Fruit fly (Drosophila melanogaster) whole organism, wandering third instar larva: ENCODE results near the gene VhaSFD.

Experiments
- Abd-B ChIP-seq: fragments of >200 bp; optimal IDR thresholded peaks from 2 replicates; lab custom pipeline; 2017; ENCODE audit warnings: missing biosample characterization, missing genetic modification characterization
- CG32264 ChIP-seq: fragments of 200-800 bp; sonication (Bioruptor generic); optimal IDR thresholded peaks from 2 replicates; lab custom pipeline; 2016; ENCODE audit warnings: missing biosample characterization, missing genetic modification characterization
- CG9705 ChIP-seq: fragments of 200-800 bp; sonication (Bioruptor generic); optimal IDR thresholded peaks from 2 replicates; lab custom pipeline; 2018; ENCODE audit warnings: missing biosample characterization, mild to moderate bottlenecking, missing genetic modification characterization
- CrebA ChIP-seq: fragments of 200-800 bp; sonication (Bioruptor generic); optimal IDR thresholded peaks from 2 replicates; lab custom pipeline; 2016; ENCODE audit warnings: missing biosample characterization, mild to moderate bottlenecking, missing genetic modification characterization, borderline replicate concordance
- Dfd ChIP-seq: fragments of >200 bp; optimal IDR thresholded peaks from 2 replicates; lab custom pipeline; 2017; ENCODE audit warnings: missing biosample characterization, missing genetic modification characterization
- Dif ChIP-seq: fragments of 200-275, 200-300 bp; sonication (Bioruptor generic); optimal IDR thresholded peaks from 2 replicates; lab custom pipeline; 2018; ENCODE audit warnings: missing biosample characterization, missing genetic modification characterization; ENCODE audit not compliant: partially characterized antibody
- GATAd ChIP-seq: sonication (Bioruptor generic); optimal IDR thresholded peaks from 2 replicates; lab custom pipeline; 2016; ENCODE audit warnings: missing biosample characterization, missing genetic modification characterization
- HLH106 ChIP-seq: fragments of 200-800 bp; optimal IDR thresholded peaks from 3 replicates; lab custom pipeline; 2019; ENCODE audit warnings: missing biosample characterization, mild to moderate bottlenecking, missing genetic modification characterization, moderate library complexity
- Hnf4 ChIP-seq: fragments of 200-800 bp; sonication (Bioruptor generic); optimal IDR thresholded peaks from 2 replicates; lab custom pipeline; 2016; ENCODE audit warnings: missing biosample characterization, mild to moderate bottlenecking, missing genetic modification characterization
- Hr78 ChIP-seq: fragments of >200 bp; optimal IDR thresholded peaks from 2 replicates; lab custom pipeline; 2017; ENCODE audit warnings: missing biosample characterization, missing genetic modification characterization
- Hr83 ChIP-seq: fragments of 200-300 bp; sonication (Bioruptor generic); optimal IDR thresholded peaks from 2 replicates; lab custom pipeline; 2016; ENCODE audit warnings: missing biosample characterization, mild to moderate bottlenecking, missing genetic modification characterization, moderate library complexity; ENCODE audit not compliant: poor library complexity, severe bottlenecking
- Jra ChIP-seq: sonication (Bioruptor generic); optimal IDR thresholded peaks from 2 replicates; lab custom pipeline; 2016; ENCODE audit warnings: missing biosample characterization, missing genetic modification characterization
- Mio ChIP-seq: sonication (Bioruptor generic); optimal IDR thresholded peaks from 2 replicates; lab custom pipeline; 2016; ENCODE audit warnings: missing biosample characterization, missing genetic modification characterization
- Myc ChIP-seq: fragments of >200 bp; optimal IDR thresholded peaks from 2 replicates; lab custom pipeline; 2017
- OdsH ChIP-seq: fragments of 200-800 bp; sonication (Bioruptor generic); optimal IDR thresholded peaks from 2 replicates; lab custom pipeline; 2016; ENCODE audit warnings: missing biosample characterization, mild to moderate bottlenecking, missing genetic modification characterization
- Rel ChIP-seq, 2 experiments: fragments of 200-800 bp; sonication (Bioruptor generic) in 1 of 2; optimal IDR thresholded peaks; 2 replicates in 1 of 2; 3 replicates in 1 of 2; lab custom pipeline; 2016 to 2019; ENCODE audit warnings: mild to moderate bottlenecking in 2 of 2, missing biosample characterization in 2 of 2, missing genetic modification characterization in 2 of 2, moderate library complexity in 1 of 2
- Vsx2 ChIP-seq: fragments of 200-300, 225-300 bp; sonication (Bioruptor generic); optimal IDR thresholded peaks from 2 replicates; lab custom pipeline; 2018; ENCODE audit warnings: missing biosample characterization, missing genetic modification characterization; ENCODE audit not compliant: partially characterized antibody
- brk ChIP-seq: fragments of 200-800 bp; sonication (Bioruptor generic); optimal IDR thresholded peaks from 2 replicates; lab custom pipeline; 2016; ENCODE audit warnings: missing biosample characterization, mild to moderate bottlenecking, missing genetic modification characterization
- dl ChIP-seq, 2 experiments: fragments of 175-275, 200-275 bp in 1 of 2; fragments of 200-275 bp in 1 of 2; sonication (Bioruptor generic); optimal IDR thresholded peaks; lab custom pipeline; 2018; ENCODE audit warnings: mild to moderate bottlenecking in 2 of 2, missing biosample characterization in 2 of 2, missing genetic modification characterization in 2 of 2, moderate library complexity in 2 of 2; ENCODE audit not compliant: partially characterized antibody in 2 of 2, insufficient read depth in 1 of 2
- dmrt93B ChIP-seq: fragments of 200-800 bp; sonication (Bioruptor generic); optimal IDR thresholded peaks from 2 replicates; lab custom pipeline; 2018; ENCODE audit warnings: missing biosample characterization, mild to moderate bottlenecking, missing genetic modification characterization
- ey ChIP-seq: fragments of 200-800 bp; sonication (Bioruptor generic); optimal IDR thresholded peaks from 2 replicates; lab custom pipeline; 2016; ENCODE audit warnings: missing biosample characterization, missing genetic modification characterization
- foxo ChIP-seq, 2 experiments: fragments of 200-800 bp; sonication (Bioruptor generic); optimal IDR thresholded peaks; 2 replicates in 1 of 2; 3 replicates in 1 of 2; lab custom pipeline; 2016 to 2017; ENCODE audit warnings: missing biosample characterization in 2 of 2, missing genetic modification characterization in 2 of 2
- fru ChIP-seq: fragments of 200-800 bp; sonication (Bioruptor generic); optimal IDR thresholded peaks from 3 replicates; lab custom pipeline; 2016; ENCODE audit warnings: missing biosample characterization, mild to moderate bottlenecking, missing genetic modification characterization
- h ChIP-seq: fragments of 200-800 bp; sonication (Bioruptor generic); optimal IDR thresholded peaks from 3 replicates; lab custom pipeline; 2016; ENCODE audit warnings: missing biosample characterization, mild to moderate bottlenecking, missing genetic modification characterization
- lola ChIP-seq: fragments of >200 bp; optimal IDR thresholded peaks from 2 replicates; lab custom pipeline; 2017; ENCODE audit warnings: missing biosample characterization, missing genetic modification characterization
- pan ChIP-seq: fragments of >200 bp; optimal IDR thresholded peaks from 2 replicates; lab custom pipeline; 2017
- psq ChIP-seq: fragments of 200-800 bp; sonication (Bioruptor generic); optimal IDR thresholded peaks from 3 replicates; lab custom pipeline; 2017; ENCODE audit warnings: missing biosample characterization, mild to moderate bottlenecking, missing genetic modification characterization, moderate library complexity
- rgr ChIP-seq: fragments of 200-800 bp; sonication (Bioruptor generic); optimal IDR thresholded peaks from 3 replicates; lab custom pipeline; 2016; ENCODE audit warnings: missing biosample characterization, mild to moderate bottlenecking, missing genetic modification characterization
- sage ChIP-seq: fragments of 200-800 bp; sonication (Bioruptor generic); optimal IDR thresholded peaks from 2 replicates; lab custom pipeline; 2016; ENCODE audit warnings: missing biosample characterization, mild to moderate bottlenecking, missing genetic modification characterization
- sv ChIP-seq: fragments of 200-800 bp; sonication (Bioruptor generic); optimal IDR thresholded peaks from 3 replicates; lab custom pipeline; 2016; ENCODE audit warnings: missing biosample characterization, missing genetic modification characterization
- tai ChIP-seq: sonication (Bioruptor generic); optimal IDR thresholded peaks from 2 replicates; lab custom pipeline; 2016; ENCODE audit warnings: missing biosample characterization, missing genetic modification characterization

The VhaSFD gene

dm6 chr2L:16732338-16732892 is 4.8 kb upstream of the VhaSFD start, which contains the start of gene Nubp1:
Gene Nubp1, plus strand, starts transcription at chr2L:16732550.
- TF ChIP-seq Dfd (no peak), Mio (GFP tag; lab: Kevin White, UChicago) (no peak), brk (GFP tag; lab: Kevin White, UChicago) (no peak), Hr78 (GFP tag; lab: Kevin White, UChicago) (no peak), h (no peak), CG32264 (GFP tag; lab: Kevin White, UChicago) (no peak), dmrt93B (no peak), sage (GFP tag; lab: Kevin White, UChicago) (no peak), lola (no peak), sv (no peak), rgr (GFP tag; lab: Kevin White, UChicago) (no peak), psq (GFP tag; lab: Kevin White, UChicago) (no peak), Hnf4 (no peak)

- TF ChIP-seq OdsH (GFP tag; lab: Kevin White, UChicago) (no peak), dl (GFP tag; optimal IDR thresholded peaks at IDR 0.05; lab: Kevin White, UChicago; ENCODE audit: insufficient read depth in 1 of 2, partially characterized antibody in 2 of 2) (no peak), Abd-B (GFP tag; lab: Kevin White, UChicago) (no peak), ey (no peak), sv (no peak), Jra (GFP tag; lab: Kevin White, UChicago) (no peak), tai (no peak), fru (GFP tag; lab: Kevin White, UChicago) (no peak), lola (no peak), GATAd (GFP tag; lab: Kevin White, UChicago) (no peak), Hr83 (GFP tag; lab: Kevin White, UChicago) (no peak), HLH106 (tag; lab: Kevin White, UChicago) (no peak)
These were observed 4.2 kb upstream of the VhaSFD start, which contains the start of gene Prosbeta4 for dm6 chr2L:16731799-16732198. Gene Prosbeta4, minus strand, starts transcription at chr2L:16732133.

dm6 chr2L:16730939-16731338 is 3.3 kb upstream of the VhaSFD start, which contains the start of gene CG17996:
Gene CG17996, minus strand, starts transcription at chr2L:16731039.
- TF ChIP-seq dl (GFP tag; optimal IDR thresholded peaks at IDR 0.05; lab: Kevin White, UChicago; ENCODE audit: insufficient read depth in 1 of 2, partially characterized antibody in 2 of 2) (no peak), tai (no peak), pan (lab: Kevin White, UChicago) (no peak), fru (GFP tag; lab: Kevin White, UChicago) (no peak), Rel (GFP tag; optimal IDR thresholded peaks at IDR 0.05; lab: Kevin White, UChicago) (no peak), Rel (tag; optimal IDR thresholded peaks at IDR 0.05; lab: Kevin White, UChicago) (no peak), Dif (GFP tag; lab: Kevin White, UChicago) (no peak)

- TF ChIP-seq sage (GFP tag; lab: Kevin White, UChicago) = no peak
- TF ChIP-seq Hnf4 = no peak
- TF ChIP-seq rgr (GFP tag; lab: Kevin White, UChicago) = no peak
- no peak for TF ChIP-seq Vsx2 (GFP tag; lab: Kevin White, UChicago)
- TF ChIP-seq dmrt93B = no peak
These were observed 1.9 kb upstream of the VhaSFD start, which contains the start of gene Tsen2 for dm6 chr2L:16729556-16729955. Gene Tsen2, plus strand, starts transcription at chr2L:16729777.

- TF ChIP-seq Myc (no peak), Hr83 (GFP tag; lab: Kevin White, UChicago) (no peak), Rel (GFP tag; optimal IDR thresholded peaks at IDR 0.05; lab: Kevin White, UChicago) (no peak), Rel (tag; optimal IDR thresholded peaks at IDR 0.05; lab: Kevin White, UChicago) (no peak), CG9705 (GFP tag; lab: Kevin White, UChicago) (no peak), CrebA (GFP tag; lab: Kevin White, UChicago) (no peak), Dif (GFP tag; lab: Kevin White, UChicago) (no peak), foxo (GFP tag; optimal IDR thresholded peaks at IDR 0.05; lab: Kevin White, UChicago) (no peak)
- TF ChIP-seq, all 38 proteins: peak for 0
These were observed 5.0 kb downstream of the VhaSFD start for dm6 chr2L:16722596-16722995.
